Worm (Caenorhabditis elegans) whole organism, L3 larva: Measurements from ENCODE around the gene sip-1.

Experiments used
- elt-1 ChIP-seq: fragments of 150-350 bp; optimal IDR thresholded peaks from 2 replicates; lab custom pipeline; 2014; ENCODE audit warnings: missing biosample characterization, missing genetic modification characterization
- nhr-76 ChIP-seq: fragments of 150-350 bp; sonication (generic microtip); optimal IDR thresholded peaks from 5 replicates; lab custom pipeline; 2014; ENCODE audit warnings: missing biosample characterization, missing genetic modification characterization
- nhr-77 ChIP-seq: fragments of 150-350 bp; optimal IDR thresholded peaks from 2 replicates; lab custom pipeline; 2014; ENCODE audit warnings: missing biosample characterization, missing genetic modification characterization

- TF ChIP-seq nhr-77 (tag; lab: Kevin White, UChicago) (no peak), elt-1 (tag; lab: Kevin White, UChicago) (no peak), nhr-76 (tag; lab: Kevin White, UChicago) (no peak)
Observed at ce11 chrIII:10463653-10464052, 42.9 kb downstream of the sip-1 start.
